Worm (Caenorhabditis elegans) whole organism, L2 larva: Measurements from ENCODE around the gene gst-30.

Experiments
- C34F6.9 ChIP-seq: fragments of 150-350 bp; optimal IDR thresholded peaks from 2 replicates; lab custom pipeline; 2014; ENCODE audit warnings: missing biosample characterization, missing genetic modification characterization
- F13H6.1 ChIP-seq: sonication (generic microtip); optimal IDR thresholded peaks from 2 replicates; lab custom pipeline; 2016; ENCODE audit warnings: missing genetic modification characterization, missing compliant biosample characterization
- Y55F3AM.14 ChIP-seq: fragments of 200-800 bp; sonication (Bioruptor generic); optimal IDR thresholded peaks from 2 replicates; lab custom pipeline; 2018; ENCODE audit warnings: mild to moderate bottlenecking, missing genetic modification characterization, missing compliant biosample characterization
- alr-1 ChIP-seq: fragments of 150-350 bp; optimal IDR thresholded peaks from 2 replicates; lab custom pipeline; 2014; ENCODE audit warnings: missing biosample characterization, missing genetic modification characterization
- aly-2 ChIP-seq: fragments of 150-350 bp; optimal IDR thresholded peaks from 2 replicates; lab custom pipeline; 2014; ENCODE audit warnings: missing biosample characterization, missing genetic modification characterization
- ama-1 ChIP-seq: fragments of 150-350 bp; optimal IDR thresholded peaks from 2 replicates; lab custom pipeline; 2018; ENCODE audit warnings: inconsistent platforms
- blmp-1 ChIP-seq: sonication (generic microtip); optimal IDR thresholded peaks from 2 replicates; lab custom pipeline; 2017; ENCODE audit warnings: missing genetic modification characterization, mild to moderate bottlenecking, missing compliant biosample characterization, antibody characterized with exemption, moderate library complexity; ENCODE audit not compliant: insufficient read depth
- crh-2 ChIP-seq: sonication (generic microtip); optimal IDR thresholded peaks from 2 replicates; lab custom pipeline; 2017; ENCODE audit warnings: missing biosample characterization, missing genetic modification characterization
- dmd-4 ChIP-seq: sonication (generic microtip); optimal IDR thresholded peaks from 2 replicates; lab custom pipeline; 2017; ENCODE audit warnings: missing biosample characterization, missing genetic modification characterization
- egl-27 ChIP-seq: sonication (generic microtip); optimal IDR thresholded peaks from 3 replicates; lab custom pipeline; 2017; ENCODE audit warnings: missing biosample characterization, missing genetic modification reagents, missing genetic modification characterization
- elt-1 ChIP-seq: fragments of 150-350 bp; optimal IDR thresholded peaks from 2 replicates; lab custom pipeline; 2014; ENCODE audit warnings: missing biosample characterization, missing genetic modification characterization
- fos-1 ChIP-seq: fragments of 150-350 bp; optimal IDR thresholded peaks from 2 replicates; lab custom pipeline; 2014; ENCODE audit warnings: missing biosample characterization, missing genetic modification characterization
- lin-11 ChIP-seq: fragments of 150-350 bp; sonication (generic microtip); optimal IDR thresholded peaks from 2 replicates; lab custom pipeline; 2014; ENCODE audit warnings: missing biosample characterization, missing genetic modification characterization, inconsistent platforms, mixed read lengths
- lin-13 ChIP-seq: fragments of 150-350 bp; optimal IDR thresholded peaks from 2 replicates; lab custom pipeline; 2014; ENCODE audit warnings: missing biosample characterization, missing genetic modification reagents, missing genetic modification characterization
- lin-39 ChIP-seq: fragments of 150-350 bp; optimal IDR thresholded peaks from 2 replicates; lab custom pipeline; 2014; ENCODE audit warnings: missing biosample characterization, missing genetic modification reagents, missing genetic modification characterization
- lsy-2 ChIP-seq, 2 experiments: fragments of 150-350 bp in 1 of 2; sonication (generic microtip) in 1 of 2; optimal IDR thresholded peaks; 2 replicates each; lab custom pipeline; 2014 to 2017; ENCODE audit warnings: missing biosample characterization in 2 of 2, missing genetic modification characterization in 2 of 2
- nhr-10 ChIP-seq: sonication (generic microtip); optimal IDR thresholded peaks from 2 replicates; lab custom pipeline; 2017; ENCODE audit warnings: missing biosample characterization, missing genetic modification characterization
- nhr-12 ChIP-seq: fragments of 150-350 bp; optimal IDR thresholded peaks from 2 replicates; lab custom pipeline; 2014; ENCODE audit warnings: missing biosample characterization, missing genetic modification characterization
- nhr-129 ChIP-seq: fragments of 150-350 bp; optimal IDR thresholded peaks from 2 replicates; lab custom pipeline; 2014; ENCODE audit warnings: missing biosample characterization, missing genetic modification characterization
- nhr-23 ChIP-seq: fragments of 150-350 bp; optimal IDR thresholded peaks from 2 replicates; lab custom pipeline; 2014; ENCODE audit warnings: missing biosample characterization, missing genetic modification reagents, missing genetic modification characterization
- peb-1 ChIP-seq: fragments of 150-350 bp; optimal IDR thresholded peaks from 2 replicates; lab custom pipeline; 2014; ENCODE audit warnings: missing biosample characterization, missing genetic modification characterization
- sma-9 ChIP-seq, 2 experiments: fragments of 150-350 bp in 1 of 2; sonication (generic microtip) in 1 of 2; optimal IDR thresholded peaks; 2 replicates each; lab custom pipeline; 2014 to 2016; ENCODE audit warnings: missing genetic modification characterization in 2 of 2, mild to moderate bottlenecking in 1 of 2, missing biosample characterization in 1 of 2, missing compliant biosample characterization in 1 of 2, missing genetic modification reagents in 1 of 2, moderate library complexity in 1 of 2
- unc-55 ChIP-seq: fragments of 150-350 bp; sonication (generic microtip); optimal IDR thresholded peaks from 3 replicates; lab custom pipeline; 2014; ENCODE audit warnings: missing biosample characterization, missing genetic modification reagents, missing genetic modification characterization
- zag-1 ChIP-seq: fragments of 150-350 bp; optimal IDR thresholded peaks from 2 replicates; lab custom pipeline; 2014; ENCODE audit warnings: missing biosample characterization, missing genetic modification characterization
- ztf-11 ChIP-seq: sonication (generic microtip); optimal IDR thresholded peaks from 2 replicates; lab custom pipeline; 2017; ENCODE audit warnings: missing biosample characterization, missing genetic modification characterization
- ztf-4 ChIP-seq: fragments of 150-350 bp; optimal IDR thresholded peaks from 2 replicates; lab custom pipeline; 2014; ENCODE audit warnings: missing biosample characterization, missing genetic modification characterization

Gene gst-30

DNA sequence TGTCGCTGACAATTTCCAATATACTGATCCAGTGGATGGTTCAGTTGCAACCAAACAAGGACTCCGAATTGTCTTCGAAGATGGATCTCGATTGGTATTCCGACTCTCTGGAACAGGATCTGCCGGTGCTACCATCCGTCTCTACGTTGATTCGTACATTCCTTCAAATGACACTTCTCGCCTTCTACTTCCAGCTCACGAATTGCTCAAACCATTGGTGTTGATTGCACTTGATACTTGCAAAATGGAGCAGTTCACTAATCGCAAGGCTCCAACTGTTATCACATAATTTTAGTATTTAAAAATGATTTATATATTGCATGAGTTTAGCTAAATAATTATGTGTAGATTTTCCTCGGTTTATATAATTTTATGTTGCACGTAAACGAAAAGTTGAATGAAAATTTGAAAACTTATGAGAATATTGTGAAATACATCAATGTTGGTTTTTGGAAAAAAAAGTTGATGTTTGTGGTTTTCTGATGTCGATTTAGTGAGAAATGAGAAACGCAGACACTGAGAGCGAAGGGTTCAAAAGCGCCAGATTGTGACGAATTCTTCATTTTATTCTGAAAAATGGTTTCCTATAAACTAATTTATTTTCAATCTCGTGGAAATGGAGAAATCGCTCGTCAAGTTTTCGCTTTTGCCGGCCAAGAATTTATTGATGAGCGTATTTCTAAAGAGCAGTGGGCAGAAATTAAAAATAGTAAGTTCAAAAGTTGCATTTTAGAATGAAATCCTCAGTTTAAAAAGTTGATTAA lies 43.7 kb downstream of the gst-30 start, which contains the start of gene gst-9 (continued):
- peak; percentile 66 for TF ChIP-seq ztf-4

DNA sequence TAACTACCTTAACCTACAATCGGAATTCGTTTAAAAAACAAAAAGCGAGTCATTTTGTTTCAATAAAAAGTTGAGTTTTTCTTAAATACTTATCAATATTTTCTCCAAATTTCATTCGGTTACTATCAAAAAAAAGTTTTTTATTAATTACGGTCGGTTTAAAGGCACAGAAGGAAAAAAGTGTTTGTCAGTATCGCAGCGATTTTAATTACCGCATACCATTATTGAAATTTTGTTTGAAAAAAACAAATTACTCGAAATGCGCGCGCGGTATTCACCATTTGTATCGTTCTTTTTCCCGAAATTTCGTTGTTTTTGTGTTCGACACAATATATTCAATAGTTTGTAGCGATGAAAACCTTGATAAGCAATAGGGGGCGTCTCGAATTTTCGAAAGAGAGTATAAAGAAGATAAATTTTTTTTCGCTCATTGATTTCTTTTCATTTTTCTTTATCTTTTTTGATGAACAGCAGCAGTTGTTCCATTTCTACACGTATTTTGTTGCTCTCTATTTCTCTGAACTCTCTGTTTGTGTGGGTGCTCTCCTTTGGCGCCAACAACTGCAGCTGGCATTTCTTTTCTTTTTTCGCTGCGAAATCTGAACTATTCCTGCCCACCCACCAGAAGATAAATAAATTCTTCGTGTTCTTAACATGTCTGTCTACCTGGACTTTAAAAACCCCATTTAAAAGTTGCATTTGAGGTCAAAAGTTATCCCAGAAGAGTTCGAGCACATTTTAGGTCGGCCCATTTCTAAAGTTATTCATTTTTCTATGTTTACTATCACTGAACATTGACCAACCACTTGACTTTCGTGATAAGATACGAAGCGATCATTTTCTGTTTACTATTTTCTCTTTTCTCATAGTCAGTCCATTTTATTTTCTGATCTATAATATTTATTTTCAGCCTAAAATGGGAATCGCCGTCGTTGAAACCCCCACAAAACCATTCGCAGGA lies 46.0 kb downstream of the gst-30 start, which contains the start of gene pgm-1:
Gene pgm-1, plus strand, starts transcription at position 911 of the 961 bp plus-strand sequence.
- peak; percentile 70 for TF ChIP-seq C34F6.9 (tag; lab: Kevin White, UChicago)
- TF ChIP-seq F13H6.1 (tag; lab: Kevin White, UChicago) = peak; percentile 52
- TF ChIP-seq crh-2 (tag; lab: Kevin White, UChicago) = peak; percentile 53
- TF ChIP-seq fos-1 = peak; percentile 15
- TF ChIP-seq unc-55 (GFP tag; lab: Kevin White, UChicago) = peak; percentile 9
- TF ChIP-seq egl-27 (tag; lab: Kevin White, UChicago) = no peak
- TF ChIP-seq zag-1 (tag; lab: Kevin White, UChicago) = no peak
- peak in 1 of 2 experiments; percentile 23 for TF ChIP-seq lsy-2 (tag; optimal IDR thresholded peaks at IDR 0.05; lab: Kevin White, UChicago)
- TF ChIP-seq nhr-129 (tag; lab: Kevin White, UChicago) = peak; percentile 33
- TF ChIP-seq sma-9 (GFP tag; optimal IDR thresholded peaks at IDR 0.05; lab: Kevin White, UChicago) = peak; percentile 45
- no peak for TF ChIP-seq sma-9 (tag; optimal IDR thresholded peaks at IDR 0.05; lab: Kevin White, UChicago)
- peak; percentile 50 for TF ChIP-seq ama-1 (lab: Kevin White, UChicago)
- TF ChIP-seq nhr-12 = no peak

DNA sequence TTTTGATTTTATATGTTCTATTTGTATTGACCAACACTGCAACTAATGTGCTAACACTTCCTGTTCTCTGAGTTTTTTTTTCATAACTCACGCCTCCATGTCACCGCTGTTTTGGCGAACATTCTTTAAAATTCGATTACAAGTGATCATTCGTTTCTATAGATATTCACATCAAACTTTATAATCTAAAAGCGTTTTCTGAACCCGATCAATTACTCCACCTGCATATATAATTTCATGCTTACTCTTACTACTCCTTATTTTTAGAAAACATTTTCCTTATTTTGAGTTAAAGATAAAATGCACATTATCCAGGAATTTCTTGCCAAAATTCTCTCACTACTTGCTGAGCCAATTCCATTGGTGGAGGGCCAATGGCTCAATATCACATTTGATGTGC lies 48.9 kb downstream of the gst-30 start, which contains the start of gene R05F9.7:
Gene R05F9.7, plus strand, starts transcription at position 301 of the 400 bp plus-strand sequence.
- TF ChIP-seq peb-1 (tag; lab: Kevin White, UChicago) (no peak), elt-1 (tag; lab: Kevin White, UChicago) (no peak), nhr-12 (no peak), blmp-1 (tag; lab: Kevin White, UChicago) (no peak)

DNA sequence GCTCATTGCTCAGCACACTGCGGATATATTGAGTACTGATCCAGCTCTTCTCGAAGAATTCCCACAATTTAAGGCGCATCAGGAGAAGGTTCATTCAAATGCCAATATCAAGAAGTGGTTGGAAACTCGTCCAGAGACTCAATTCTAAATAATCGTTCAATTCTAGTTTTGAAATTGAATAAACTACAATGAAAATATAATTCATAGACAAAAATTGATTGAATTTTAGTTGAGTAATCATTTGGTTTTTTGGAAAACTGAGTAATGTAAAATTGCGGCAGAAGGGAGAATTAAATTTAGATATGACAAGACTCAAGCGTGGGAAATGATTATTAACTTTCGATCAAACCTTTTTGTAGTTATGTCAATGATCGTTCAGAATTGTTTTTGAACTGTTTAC lies 50.5 kb downstream of the gst-30 start:
- no peak for TF ChIP-seq ztf-11
- no peak for TF ChIP-seq lin-39 (tag; lab: Kevin White, UChicago)
- TF ChIP-seq dmd-4 (tag; lab: Kevin White, UChicago) = no peak
- no peak for TF ChIP-seq alr-1 (tag; lab: Kevin White, UChicago)
- no peak for TF ChIP-seq nhr-23 (tag; lab: Kevin White, UChicago)
- TF ChIP-seq aly-2 (tag; lab: Kevin White, UChicago) = no peak
- no peak for TF ChIP-seq Y55F3AM.14 (GFP tag; lab: Kevin White, UChicago)
- TF ChIP-seq zag-1 (tag; lab: Kevin White, UChicago) = no peak
- no peak for TF ChIP-seq lin-11 (tag; lab: Kevin White, UChicago)
- TF ChIP-seq nhr-10 (tag; lab: Kevin White, UChicago) = no peak
- no peak for TF ChIP-seq peb-1 (tag; lab: Kevin White, UChicago)
- TF ChIP-seq fos-1 = no peak
- no peak for TF ChIP-seq nhr-129 (tag; lab: Kevin White, UChicago)
- TF ChIP-seq lin-13 = no peak
